Worm (Caenorhabditis elegans) whole organism, midembryonic: ENCODE data around the gene cdk-1.

ENCODE experiments used
- T22C8.4 ChIP-seq: fragments of 200-800 bp; sonication (Bioruptor generic); IDR thresholded peaks from 2 replicates; pipeline ENCODE4 v1.3.6; 2022; ENCODE audit warnings: missing genetic modification characterization, missing compliant biosample characterization
- cog-1 ChIP-seq: sonication (generic microtip); optimal IDR thresholded peaks from 2 replicates; lab custom pipeline; 2016; ENCODE audit warnings: missing genetic modification characterization, missing compliant biosample characterization
- flt-1 ChIP-seq: fragments of 200-800 bp; sonication (Bioruptor generic); IDR thresholded peaks from 2 replicates; pipeline ENCODE4 v1.3.6; 2022; ENCODE audit warnings: missing genetic modification characterization, missing compliant biosample characterization
- klf-2 ChIP-seq: fragments of 200-800 bp; sonication (Bioruptor generic); conservative IDR thresholded peaks from 2 replicates; pipeline ENCODE4 v1.3.6; 2022; ENCODE audit warnings: missing genetic modification reagents, missing genetic modification characterization, missing compliant biosample characterization
- med-1 ChIP-seq: sonication (generic microtip); optimal IDR thresholded peaks from 2 replicates; lab custom pipeline; 2017; ENCODE audit warnings: missing genetic modification characterization, mild to moderate bottlenecking, missing compliant biosample characterization, antibody characterized with exemption, missing genetic modification reagents; ENCODE audit not compliant: insufficient read depth
- tab-1 ChIP-seq: fragments of 200-800 bp; sonication (Bioruptor generic); IDR thresholded peaks from 2 replicates; pipeline ENCODE4 v1.3.6; 2022; ENCODE audit warnings: missing genetic modification characterization, missing compliant biosample characterization
- ztf-23 ChIP-seq: fragments of 200-800 bp; sonication (Bioruptor generic); IDR thresholded peaks from 2 replicates; pipeline ENCODE4 v1.3.6; 2022; ENCODE audit warnings: missing genetic modification reagents, missing genetic modification characterization, missing compliant biosample characterization
- ztf-29 ChIP-seq: fragments of 200-800 bp; sonication (Bioruptor generic); IDR thresholded peaks from 2 replicates; pipeline ENCODE4 v1.3.6; 2022; ENCODE audit warnings: missing genetic modification reagents, missing genetic modification characterization, missing compliant biosample characterization

ce11 chrIII:9751074-9751473 lies 3.8 kb downstream of the cdk-1 start, which contains the start of gene T05G5.5:
- TF ChIP-seq ztf-29 (GFP tag; lab: Robert Waterston, UW) (no peak), tab-1 (GFP tag; lab: Robert Waterston, UW) (no peak), flt-1 (GFP tag; lab: Robert Waterston, UW) (no peak), cog-1 (tag; lab: Kevin White, UChicago) (no peak), ztf-23 (GFP tag; lab: Robert Waterston, UW) (no peak), T22C8.4 (no peak), med-1 (GFP tag; lab: Kevin White, UChicago) (no peak), klf-2 (no peak)
